Fruit fly (Drosophila melanogaster) whole organism, embryonic: ENCODE measurements around the gene Jarid2.

ENCODE experiments used
- Abd-B ChIP-seq: fragments of 200-800 bp; sonication (Bioruptor generic); optimal IDR thresholded peaks from 2 replicates; lab custom pipeline; 2018; ENCODE audit warnings: missing biosample characterization, mild to moderate bottlenecking, missing genetic modification characterization, moderate library complexity
- BEAF-32 ChIP-seq: fragments of 200-800 bp; sonication (Bioruptor generic); optimal IDR thresholded peaks from 3 replicates; lab custom pipeline; 2017; ENCODE audit warnings: missing biosample characterization, missing genetic modification characterization, mild to moderate bottlenecking, moderate library complexity, missing genetic modification reagents
- CG10147 ChIP-seq: fragments of 200-800 bp; sonication (Bioruptor generic); optimal IDR thresholded peaks from 2 replicates; lab custom pipeline; 2019; ENCODE audit warnings: missing biosample characterization, mild to moderate bottlenecking, missing genetic modification characterization, moderate library complexity
- CG1024 ChIP-seq: fragments of 200-800 bp; sonication (Bioruptor generic); IDR thresholded peaks from 2 replicates; pipeline ENCODE4 v1.3.6; 2022; ENCODE audit warnings: missing biosample characterization, missing genetic modification characterization
- CG10267 ChIP-seq: fragments of 200-800 bp; sonication (Bioruptor generic); optimal IDR thresholded peaks from 2 replicates; lab custom pipeline; 2018; ENCODE audit warnings: missing biosample characterization, mild to moderate bottlenecking, missing genetic modification characterization, moderate library complexity
- CG10321 ChIP-seq: fragments of 200-800 bp; sonication (Bioruptor generic); IDR thresholded peaks from 2 replicates; pipeline ENCODE4 v1.3.6; 2022; ENCODE audit warnings: missing biosample characterization, missing genetic modification characterization
- CG10366 ChIP-seq: fragments of 200-800 bp; sonication (Bioruptor generic); IDR thresholded peaks from 2 replicates; pipeline ENCODE4 v1.3.6; 2022; ENCODE audit warnings: missing biosample characterization, missing genetic modification characterization
- CG11093 ChIP-seq: fragments of 200-800 bp; sonication (Bioruptor generic); IDR thresholded peaks from 3 replicates; pipeline ENCODE4 v1.3.6; 2022; ENCODE audit warnings: missing biosample characterization, missing genetic modification characterization
- CG13287 ChIP-seq: fragments of 200-800 bp; sonication (Bioruptor generic); IDR thresholded peaks from 2 replicates; pipeline ENCODE4 v1.3.6; 2022; ENCODE audit warnings: missing biosample characterization, missing genetic modification characterization; ENCODE audit not compliant: partially characterized antibody
- CG14710 ChIP-seq: fragments of 200-800 bp; sonication (Bioruptor generic); optimal IDR thresholded peaks from 3 replicates; lab custom pipeline; 2019; ENCODE audit warnings: missing biosample characterization, mild to moderate bottlenecking, missing genetic modification characterization, moderate library complexity
- CG1529 ChIP-seq: fragments of 200-800 bp; sonication (Bioruptor generic); optimal IDR thresholded peaks from 3 replicates; lab custom pipeline; 2018; ENCODE audit warnings: missing biosample characterization, missing genetic modification characterization
- CG1602 ChIP-seq: fragments of 200-800 bp; sonication (Bioruptor generic); optimal IDR thresholded peaks from 3 replicates; lab custom pipeline; 2016; ENCODE audit warnings: missing biosample characterization, missing genetic modification characterization
- CG17568 ChIP-seq: fragments of 200-800 bp; sonication (Bioruptor generic); optimal IDR thresholded peaks from 2 replicates; lab custom pipeline; 2018; ENCODE audit warnings: missing biosample characterization, mild to moderate bottlenecking, missing genetic modification characterization, moderate library complexity
- CG18599 ChIP-seq: fragments of 200-800 bp; sonication (Bioruptor generic); optimal IDR thresholded peaks from 3 replicates; lab custom pipeline; 2017; ENCODE audit warnings: missing biosample characterization, missing genetic modification characterization, mild to moderate bottlenecking, moderate library complexity, missing genetic modification reagents
- CG31224 ChIP-seq: fragments of 200-800 bp; sonication (Bioruptor generic); IDR thresholded peaks from 2 replicates; pipeline ENCODE4 v1.3.6; 2022; ENCODE audit warnings: missing biosample characterization, missing genetic modification characterization
- CG32772 ChIP-seq: fragments of 200-800 bp; sonication (Bioruptor generic); IDR thresholded peaks from 2 replicates; pipeline ENCODE4 v1.3.6; 2022; ENCODE audit warnings: missing biosample characterization, missing genetic modification characterization
- CG4820 ChIP-seq: fragments of 200-800 bp; sonication (Bioruptor generic); optimal IDR thresholded peaks from 3 replicates; lab custom pipeline; 2016; ENCODE audit warnings: missing biosample characterization, missing genetic modification characterization
- CG6254 ChIP-seq: fragments of 200-800 bp; sonication (Bioruptor generic); optimal IDR thresholded peaks from 3 replicates; lab custom pipeline; 2017; ENCODE audit warnings: mild to moderate bottlenecking, missing biosample characterization, missing genetic modification reagents, missing genetic modification characterization
- CG8089 ChIP-seq: fragments of 200-800 bp; sonication (Bioruptor generic); optimal IDR thresholded peaks from 3 replicates; lab custom pipeline; 2016; ENCODE audit warnings: missing biosample characterization, missing genetic modification characterization
- CG9609 ChIP-seq: fragments of 200-800 bp; sonication (Bioruptor generic); optimal IDR thresholded peaks from 3 replicates; lab custom pipeline; 2016; ENCODE audit warnings: missing biosample characterization, missing genetic modification characterization
- CoRest ChIP-seq: fragments of 200-800 bp; sonication (Bioruptor generic); optimal IDR thresholded peaks from 3 replicates; lab custom pipeline; 2018; ENCODE audit warnings: missing biosample characterization, mild to moderate bottlenecking, missing genetic modification characterization, moderate library complexity
- D19B ChIP-seq: fragments of 200-800 bp; sonication (Bioruptor generic); optimal IDR thresholded peaks from 2 replicates; lab custom pipeline; 2017; ENCODE audit warnings: missing biosample characterization, mild to moderate bottlenecking, missing genetic modification characterization
- Dbx ChIP-seq: fragments of 200-800 bp; sonication (Bioruptor generic); IDR thresholded peaks from 3 replicates; pipeline ENCODE4 v1.3.6; 2022; ENCODE audit warnings: missing biosample characterization, missing genetic modification characterization
- HLH3B ChIP-seq: fragments of 200-800 bp; sonication (Bioruptor generic); IDR thresholded peaks from 2 replicates; pipeline ENCODE4 v1.3.6; 2022; ENCODE audit warnings: missing biosample characterization, missing genetic modification characterization
- Hr3 ChIP-seq: fragments of 200-800 bp; sonication (Bioruptor generic); optimal IDR thresholded peaks from 3 replicates; lab custom pipeline; 2016; ENCODE audit warnings: missing biosample characterization, missing genetic modification characterization
- Hr51 ChIP-seq, 2 experiments: fragments of 200-800 bp; sonication (Bioruptor generic); optimal IDR thresholded peaks; 2 replicates in 1 of 2; 3 replicates in 1 of 2; lab custom pipeline; 2016 to 2018; ENCODE audit warnings: missing biosample characterization in 2 of 2, missing genetic modification characterization in 2 of 2, mild to moderate bottlenecking in 1 of 2, moderate library complexity in 1 of 2
- Hr78 ChIP-seq, 2 experiments: fragments of 200-800 bp in 1 of 2; fragments of >200 bp in 1 of 2; sonication (Bioruptor generic) in 1 of 2; optimal IDR thresholded peaks; 2 replicates each; lab custom pipeline; 2017 to 2019; ENCODE audit warnings: missing biosample characterization in 2 of 2, missing genetic modification characterization in 2 of 2, mild to moderate bottlenecking in 1 of 2, moderate library complexity in 1 of 2
- Lhr ChIP-seq: fragments of 200-800 bp; sonication (Bioruptor generic); optimal IDR thresholded peaks from 3 replicates; lab custom pipeline; 2017; ENCODE audit warnings: mild to moderate bottlenecking, missing biosample characterization, missing genetic modification reagents, missing genetic modification characterization
- Med ChIP-seq: fragments of 200-800 bp; sonication (Bioruptor generic); peaks from one replicate; lab custom pipeline; 2016; ENCODE audit warnings: missing biosample characterization, missing genetic modification characterization, mild to moderate bottlenecking, inconsistent platforms, moderate library complexity
- NC2α ChIP-seq: fragments of 200-800 bp; sonication (Bioruptor generic); optimal IDR thresholded peaks from 2 replicates; lab custom pipeline; 2016; ENCODE audit warnings: missing biosample characterization, missing genetic modification characterization
- al ChIP-seq: fragments of 200-800 bp; sonication (Bioruptor generic); IDR thresholded peaks from 2 replicates; pipeline ENCODE4 v1.3.6; 2022; ENCODE audit warnings: missing biosample characterization, missing genetic modification characterization
- bsh ChIP-seq, 2 experiments: fragments of 200-800 bp; sonication (Bioruptor generic); optimal IDR thresholded peaks; 2 replicates each; lab custom pipeline; 2017 to 2018; ENCODE audit warnings: mild to moderate bottlenecking in 2 of 2, missing biosample characterization in 2 of 2, missing genetic modification characterization in 2 of 2, moderate library complexity in 1 of 2
- cato ChIP-seq: fragments of 200-800 bp; sonication (Bioruptor generic); optimal IDR thresholded peaks from 2 replicates; lab custom pipeline; 2016; ENCODE audit warnings: missing biosample characterization, missing genetic modification characterization, borderline replicate concordance
- caup ChIP-seq: fragments of 200-800 bp; sonication (Bioruptor generic); optimal IDR thresholded peaks from 3 replicates; lab custom pipeline; 2017; ENCODE audit warnings: missing biosample characterization, mild to moderate bottlenecking, missing genetic modification characterization, moderate library complexity; ENCODE audit not compliant: severe bottlenecking
- cg ChIP-seq: fragments of 200-800 bp; sonication (Bioruptor generic); optimal IDR thresholded peaks from 3 replicates; lab custom pipeline; 2019; ENCODE audit warnings: missing biosample characterization, mild to moderate bottlenecking, missing genetic modification characterization, moderate library complexity
- corto ChIP-seq: fragments of 200-800 bp; sonication (Bioruptor generic); optimal IDR thresholded peaks from 2 replicates; lab custom pipeline; 2016; ENCODE audit warnings: missing biosample characterization, mild to moderate bottlenecking, missing genetic modification characterization, moderate library complexity
- dati ChIP-seq: fragments of 200-800 bp; sonication (Bioruptor generic); IDR thresholded peaks from 2 replicates; pipeline ENCODE4 v1.3.6; 2022; ENCODE audit warnings: missing biosample characterization, missing genetic modification characterization
- dmrt99B ChIP-seq: fragments of 200-800 bp; sonication (Bioruptor generic); optimal IDR thresholded peaks from 2 replicates; lab custom pipeline; 2018; ENCODE audit warnings: missing biosample characterization, mild to moderate bottlenecking, missing genetic modification characterization, moderate library complexity
- gcm2 ChIP-seq: fragments of 200-800 bp; sonication (Bioruptor generic); optimal IDR thresholded peaks from 2 replicates; lab custom pipeline; 2016; ENCODE audit warnings: missing biosample characterization, missing genetic modification characterization
- gem ChIP-seq: fragments of 200-800 bp; sonication (Bioruptor generic); optimal IDR thresholded peaks from 2 replicates; lab custom pipeline; 2019; ENCODE audit warnings: missing biosample characterization, mild to moderate bottlenecking, missing genetic modification characterization, moderate library complexity
- gro ChIP-seq: fragments of 200-800 bp; sonication (Bioruptor generic); optimal IDR thresholded peaks from 2 replicates; lab custom pipeline; 2016; ENCODE audit warnings: missing biosample characterization, missing genetic modification characterization
- ham ChIP-seq: fragments of 200-800 bp; sonication (Bioruptor generic); IDR thresholded peaks from 2 replicates; pipeline ENCODE4 v1.3.6; 2022; ENCODE audit warnings: missing biosample characterization, missing genetic modification characterization
- inv ChIP-seq: fragments of 200-800 bp; sonication (Bioruptor generic); IDR thresholded peaks from 2 replicates; pipeline ENCODE4 v1.3.6; 2022; ENCODE audit warnings: missing biosample characterization, missing genetic modification characterization; ENCODE audit not compliant: partially characterized antibody
- otp ChIP-seq: fragments of 200-800 bp; sonication (Bioruptor generic); IDR thresholded peaks from 3 replicates; pipeline ENCODE4, ENCODE4 v1.3.6; 2022; ENCODE audit warnings: missing biosample characterization, missing genetic modification characterization
- row ChIP-seq: fragments of 200-800 bp; sonication (Bioruptor generic); IDR thresholded peaks from 3 replicates; pipeline ENCODE4 v1.3.6; 2022; ENCODE audit warnings: missing biosample characterization, missing genetic modification characterization
- scrt ChIP-seq: fragments of 200-800 bp; sonication (Bioruptor generic); optimal IDR thresholded peaks from 2 replicates; lab custom pipeline; 2018; ENCODE audit warnings: missing biosample characterization, mild to moderate bottlenecking, missing genetic modification characterization, moderate library complexity
- sna ChIP-seq: fragments of 200-800 bp; sonication (Bioruptor generic); IDR thresholded peaks from 2 replicates; pipeline ENCODE4 v1.3.6; 2022; ENCODE audit warnings: missing biosample characterization, missing genetic modification characterization; ENCODE audit not compliant: partially characterized antibody
- so ChIP-seq: fragments of 200-800 bp; sonication (Bioruptor generic); IDR thresholded peaks from 3 replicates; pipeline ENCODE4 v1.3.6; 2022; ENCODE audit warnings: missing biosample characterization, missing genetic modification characterization
- vvl ChIP-seq: fragments of 200-800 bp; sonication (Bioruptor generic); IDR thresholded peaks from 2 replicates; pipeline ENCODE4 v1.3.6; 2022; ENCODE audit warnings: missing biosample characterization, missing genetic modification characterization

Gene Jarid2

dm6 chr3L:9456389-9456788 lies 20.4 kb upstream of the Jarid2 start (continued):
- TF ChIP-seq otp (GFP tag; lab: Robert Waterston, UW) (no peak), CG6254 (GFP tag; lab: Kevin White, UChicago) (no peak), D19B (no peak), row (GFP tag; lab: Robert Waterston, UW) (no peak), corto (GFP tag; lab: Kevin White, UChicago) (no peak), CG32772 (GFP tag; lab: Robert Waterston, UW) (no peak), CG18599 (no peak), Med (GFP tag; lab: Kevin White, UChicago) (peak; percentile 1), CG1602 (GFP tag; lab: Kevin White, UChicago) (no peak), bsh (GFP tag; optimal IDR thresholded peaks at IDR 0.05; lab: Kevin White, UChicago) (no peak), HLH3B (GFP tag; lab: Robert Waterston, UW) (no peak), cato (GFP tag; lab: Kevin White, UChicago) (no peak), CG17568 (GFP tag; lab: Kevin White, UChicago) (no peak), CG10321 (no peak), al (GFP tag; lab: Robert Waterston, UW) (no peak), CG1024 (GFP tag; lab: Robert Waterston, UW) (no peak), scrt (peak; percentile 95), dmrt99B (tag; lab: Kevin White, UChicago) (no peak), CG13287 (GFP tag; lab: Robert Waterston, UW) (no peak), CG1529 (GFP tag; lab: Kevin White, UChicago) (no peak), CG14710 (tag; lab: Kevin White, UChicago) (no peak), NC2α (GFP tag; lab: Kevin White, UChicago) (no peak), inv (GFP tag; lab: Robert Waterston, UW) (no peak)
- TF ChIP-seq, all 482 proteins: peak for 8

- TF ChIP-seq dati (GFP tag; lab: Robert Waterston, UW): peak; percentile 99
- TF ChIP-seq cg: no peak
- TF ChIP-seq sna (GFP tag; lab: Robert Waterston, UW): no peak; the same call in 1 of the 2 replicates
- TF ChIP-seq gro (GFP tag; lab: Kevin White, UChicago): peak; percentile 98
- TF ChIP-seq CG31224: peak; percentile 97
- peak; percentile 99 for TF ChIP-seq gem (tag; lab: Kevin White, UChicago)
- TF ChIP-seq gcm2 (GFP tag; lab: Kevin White, UChicago): peak; percentile 97
- peak; percentile 100 for TF ChIP-seq vvl (GFP tag; lab: Robert Waterston, UW)
- TF ChIP-seq CG18599: peak; percentile 99
- TF ChIP-seq CG8089 (GFP tag; lab: Kevin White, UChicago): peak; percentile 97
- peak in 1 of 2 experiments; percentile 86 for TF ChIP-seq Hr78 (GFP tag; optimal IDR thresholded peaks at IDR 0.05; lab: Kevin White, UChicago)
- TF ChIP-seq so (GFP tag; lab: Robert Waterston, UW): peak; percentile 99
- peak; percentile 99 for TF ChIP-seq Abd-B
- TF ChIP-seq BEAF-32 (GFP tag; lab: Kevin White, UChicago): peak; percentile 47
- peak; percentile 99 for TF ChIP-seq CG11093 (GFP tag; lab: Robert Waterston, UW)
- TF ChIP-seq caup (GFP tag; lab: Kevin White, UChicago): peak; percentile 99
- TF ChIP-seq CG17568 (GFP tag; lab: Kevin White, UChicago): peak; percentile 98
- TF ChIP-seq Lhr: peak; percentile 95
- TF ChIP-seq CG10267 (tag; lab: Kevin White, UChicago): peak; percentile 94
- TF ChIP-seq Hr3 (GFP tag; lab: Kevin White, UChicago): peak; percentile 98
- TF ChIP-seq CG4820 (GFP tag; lab: Kevin White, UChicago): peak; percentile 97
- TF ChIP-seq Dbx (GFP tag; lab: Robert Waterston, UW): peak; percentile 99
- peak; percentile 98 for TF ChIP-seq CG10147 (GFP tag; lab: Kevin White, UChicago)
- peak; percentile 99 for TF ChIP-seq CG10366 (GFP tag; lab: Robert Waterston, UW)
- TF ChIP-seq Hr51 (GFP tag; optimal IDR thresholded peaks at IDR 0.05; lab: Kevin White, UChicago): peak; percentile 97 to 98
- peak; percentile 97 for TF ChIP-seq ham (GFP tag; lab: Robert Waterston, UW)
- TF ChIP-seq CG9609: peak; percentile 98
- peak; percentile 99 for TF ChIP-seq CoRest (tag; lab: Kevin White, UChicago)
Observed at dm6 chr3L:9457619-9458092, 19.2 kb upstream of the Jarid2 start, which contains the start of gene CG3437. Gene CG3437, minus strand, starts transcription at chr3L:9457669.
